Fruit fly (Drosophila melanogaster) Kc167 (cell line): Measurements from ENCODE around the gene CG5938.

Source experiments
- Myc ChIP-seq: fragments of >200 bp; optimal IDR thresholded peaks from 2 replicates; lab custom pipeline; 2017; ENCODE audit warnings: missing external identifiers
- h ChIP-seq: fragments of >200 bp; optimal IDR thresholded peaks from 3 replicates; lab custom pipeline; 2018; ENCODE audit warnings: missing external identifiers
- insv ChIP-seq: fragments of >200 bp; optimal IDR thresholded peaks from 3 replicates; lab custom pipeline; 2018; ENCODE audit warnings: missing external identifiers
- psq ChIP-seq: fragments of >200 bp; optimal IDR thresholded peaks from 2 replicates; lab custom pipeline; 2017; ENCODE audit warnings: missing external identifiers
- ttk ChIP-seq: sonication (Bioruptor generic); optimal IDR thresholded peaks from 2 replicates; lab custom pipeline; 2017; ENCODE audit warnings: missing external identifiers

DNA sequence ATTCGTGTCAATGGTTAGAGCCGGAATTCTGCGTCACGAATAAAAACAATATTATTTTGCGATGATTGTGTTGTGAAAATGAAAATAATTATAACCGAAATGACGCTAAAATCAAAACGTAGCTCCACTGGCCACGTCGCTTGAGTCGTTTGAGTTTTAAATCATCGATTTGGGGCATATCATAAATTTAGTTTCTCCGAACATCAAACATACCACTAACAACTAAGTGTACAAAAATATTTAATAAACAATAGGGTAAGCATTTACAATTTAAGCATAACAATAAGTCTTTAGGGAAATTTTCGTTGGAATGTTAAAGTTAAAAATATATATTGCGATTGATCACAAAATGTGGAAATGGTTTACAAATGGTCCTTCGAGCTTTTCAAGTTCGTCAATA is 23.7 kb upstream of the CG5938 start, which contains the start of the genes TTLL6B and TfIIA-L:
- TF ChIP-seq ttk (no peak), h (lab: Kevin White, UChicago) (no peak), psq (lab: Kevin White, UChicago) (no peak), insv (lab: Kevin White, UChicago) (no peak), Myc (lab: Kevin White, UChicago) (no peak)
